Worm (Caenorhabditis elegans): ENCODE measurements around the gene W05B2.2.

DNA sequence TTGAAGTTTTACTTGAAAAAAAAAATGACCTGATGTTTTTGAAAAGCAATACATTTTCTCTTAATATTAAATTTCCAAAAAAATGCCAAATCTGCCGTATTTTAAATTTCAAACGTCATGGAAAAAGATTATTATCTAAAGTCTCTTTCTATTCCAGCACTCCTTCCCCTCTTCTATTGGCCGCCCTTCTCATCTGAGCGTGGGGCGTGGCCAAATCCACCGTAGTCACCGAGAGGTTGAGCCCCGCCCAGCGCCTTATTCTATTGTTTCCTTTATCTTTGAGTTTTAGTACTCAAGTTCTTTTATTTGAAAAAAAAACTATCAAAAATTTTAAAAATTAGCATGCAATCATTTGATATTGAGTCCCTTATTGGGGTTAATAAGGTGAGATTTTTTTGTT, 46.9 kb downstream of the W05B2.2 start, which contains the start of gene vab-7:
- TF ChIP-seq elt-1 (tag; optimal IDR thresholded peaks at IDR 0.05) (no peak), lin-39 (tag; optimal IDR thresholded peaks at IDR 0.05) (no peak), ztf-11 (tag; optimal IDR thresholded peaks at IDR 0.05) (no peak), ceh-28 (tag; optimal IDR thresholded peaks at IDR 0.05) (no peak), tbx-2 (tag; optimal IDR thresholded peaks at IDR 0.05) (no peak), elt-2 (tag; optimal IDR thresholded peaks at IDR 0.05) (no peak), R02D3.7 (tag; optimal IDR thresholded peaks at IDR 0.05) (no peak), nhr-76 (tag; optimal IDR thresholded peaks at IDR 0.05) (no peak)

Data from whole organism, L3 larva.